Worm (Caenorhabditis elegans) whole organism, L4 larva: ENCODE data around the gene R10D12.1.
A peak's percentile ranks its signal among the peaks of the same experiment; 100 is the strongest.

Experiments used
- F37D6.2 ChIP-seq: sonication (generic microtip); optimal IDR thresholded peaks from 2 replicates; lab custom pipeline; 2016; ENCODE audit warnings: mild to moderate bottlenecking, missing genetic modification characterization, missing compliant biosample characterization
- T20F7.1 ChIP-seq: fragments of 200-800 bp; sonication (Bioruptor generic); optimal IDR thresholded peaks from 2 replicates; lab custom pipeline; 2018; ENCODE audit warnings: mild to moderate bottlenecking, missing genetic modification characterization, missing compliant biosample characterization
- Y48G9A.11 ChIP-seq: fragments of 200-800 bp; sonication (Bioruptor generic); IDR thresholded peaks from 2 replicates; pipeline ENCODE4 v1.3.6; 2022; ENCODE audit warnings: missing genetic modification reagents, missing genetic modification characterization, missing compliant biosample characterization
- ceh-20 ChIP-seq: fragments of 200-800 bp; sonication (Bioruptor generic); IDR thresholded peaks from 2 replicates; pipeline ENCODE4 v1.3.6; 2022; ENCODE audit warnings: missing genetic modification reagents, missing genetic modification characterization, missing compliant biosample characterization
- ceh-32 ChIP-seq: sonication (generic microtip); optimal IDR thresholded peaks from 2 replicates; lab custom pipeline; 2016; ENCODE audit warnings: mild to moderate bottlenecking, missing genetic modification characterization, missing compliant biosample characterization; ENCODE audit not compliant: poor library complexity
- ceh-44 ChIP-seq: fragments of 200-800 bp; sonication (Bioruptor generic); IDR thresholded peaks from 2 replicates; pipeline ENCODE4 v1.3.6; 2022; ENCODE audit warnings: missing genetic modification reagents, missing genetic modification characterization, missing compliant biosample characterization
- ces-1 ChIP-seq: fragments of 150-350 bp; sonication (generic microtip); optimal IDR thresholded peaks from 4 replicates; lab custom pipeline; 2014; ENCODE audit warnings: missing biosample characterization, missing genetic modification reagents, missing genetic modification characterization
- daf-12 ChIP-seq: fragments of 150-350 bp; optimal IDR thresholded peaks from 2 replicates; lab custom pipeline; 2014; ENCODE audit warnings: missing biosample characterization, missing genetic modification reagents, missing genetic modification characterization
- dpl-1 ChIP-seq: fragments of 150-350 bp; optimal IDR thresholded peaks from 2 replicates; lab custom pipeline; 2014; ENCODE audit warnings: missing biosample characterization, missing genetic modification reagents, missing genetic modification characterization
- egl-43 ChIP-seq: fragments of 200-800 bp; sonication (Bioruptor generic); IDR thresholded peaks from 2 replicates; pipeline ENCODE4 v1.3.6; 2022; ENCODE audit warnings: missing genetic modification reagents, missing genetic modification characterization, missing compliant biosample characterization
- hif-1 ChIP-seq, 2 experiments: sonication (generic microtip); optimal IDR thresholded peaks; 2 replicates each; lab custom pipeline; 2016 to 2017; ENCODE audit warnings: missing compliant biosample characterization in 2 of 2, missing genetic modification characterization in 2 of 2, missing genetic modification reagents in 2 of 2, missing genotype in 2 of 2, mild to moderate bottlenecking in 1 of 2
- hlh-30 ChIP-seq: sonication (generic microtip); optimal IDR thresholded peaks from 2 replicates; lab custom pipeline; 2017; ENCODE audit warnings: antibody characterized with exemption, mild to moderate bottlenecking, missing genetic modification characterization, missing compliant biosample characterization; ENCODE audit not compliant: insufficient read depth
- hmg-1.1 ChIP-seq: fragments of 200-800 bp; sonication (Bioruptor generic); IDR thresholded peaks from 2 replicates; pipeline ENCODE4 v1.3.6; 2022; ENCODE audit warnings: missing genetic modification reagents, missing genetic modification characterization, missing compliant biosample characterization
- lim-7 ChIP-seq: fragments of 200-800 bp; sonication (Bioruptor generic); IDR thresholded peaks from 2 replicates; pipeline ENCODE4 v1.3.6; 2022; ENCODE audit warnings: missing genetic modification characterization, missing compliant biosample characterization
- lin-29 ChIP-seq: fragments of 200-800 bp; sonication (Bioruptor generic); IDR thresholded peaks from 2 replicates; pipeline ENCODE4 v1.3.6; 2022; ENCODE audit warnings: missing genetic modification reagents, missing genetic modification characterization, missing compliant biosample characterization
- lin-38 ChIP-seq: fragments of 200-800 bp; sonication (Bioruptor generic); IDR thresholded peaks from 2 replicates; pipeline ENCODE4 v1.3.6; 2022; ENCODE audit warnings: missing genetic modification reagents, missing genetic modification characterization, missing compliant biosample characterization
- lin-39 ChIP-seq: fragments of 150-350 bp; optimal IDR thresholded peaks from 2 replicates; lab custom pipeline; 2014; ENCODE audit warnings: missing biosample characterization, missing genetic modification reagents, missing genetic modification characterization
- lir-3 ChIP-seq: sonication (generic microtip); optimal IDR thresholded peaks from 2 replicates; lab custom pipeline; 2016; ENCODE audit warnings: mild to moderate bottlenecking, missing genetic modification characterization, missing compliant biosample characterization
- mdl-1 ChIP-seq, 2 experiments: fragments of 150-350 bp in 1 of 2; sonication (generic microtip) in 1 of 2; optimal IDR thresholded peaks; 2 replicates each; lab custom pipeline; 2014 to 2017; ENCODE audit warnings: missing biosample characterization in 2 of 2, missing genetic modification characterization in 2 of 2
- mxl-2 ChIP-seq: fragments of 200-800 bp; sonication (Bioruptor generic); conservative IDR thresholded peaks from 2 replicates; pipeline ENCODE4 v1.3.6; 2022; ENCODE audit warnings: missing genetic modification reagents, missing genetic modification characterization, missing compliant biosample characterization
- nhr-25 ChIP-seq: sonication (generic microtip); optimal IDR thresholded peaks from 2 replicates; lab custom pipeline; 2017; ENCODE audit warnings: missing genetic modification characterization, mild to moderate bottlenecking, missing compliant biosample characterization, antibody characterized with exemption, moderate library complexity, borderline replicate concordance; ENCODE audit not compliant: insufficient read depth
- nhr-28 ChIP-seq: fragments of 150-350 bp; optimal IDR thresholded peaks from 2 replicates; lab custom pipeline; 2014; ENCODE audit warnings: missing biosample characterization, missing genetic modification characterization
- nhr-48 ChIP-seq: sonication (generic microtip); optimal IDR thresholded peaks from 2 replicates; lab custom pipeline; 2016; ENCODE audit warnings: mild to moderate bottlenecking, missing genetic modification characterization, missing compliant biosample characterization
- nhr-6 ChIP-seq: fragments of 150-350 bp; optimal IDR thresholded peaks from 2 replicates; lab custom pipeline; 2014; ENCODE audit warnings: missing biosample characterization, missing genetic modification characterization
- nhr-76 ChIP-seq: fragments of 150-350 bp; optimal IDR thresholded peaks from 2 replicates; lab custom pipeline; 2014; ENCODE audit warnings: missing biosample characterization, missing genetic modification characterization
- nhr-77 ChIP-seq: fragments of 150-350 bp; optimal IDR thresholded peaks from 2 replicates; lab custom pipeline; 2014; ENCODE audit warnings: missing biosample characterization, missing genetic modification characterization
- php-3 ChIP-seq: fragments of 200-800 bp; sonication (Bioruptor generic); IDR thresholded peaks from 2 replicates; pipeline ENCODE4 v1.3.6; 2022; ENCODE audit warnings: missing genetic modification reagents, missing genetic modification characterization, missing compliant biosample characterization
- pqm-1 ChIP-seq: sonication (generic microtip); optimal IDR thresholded peaks from 2 replicates; lab custom pipeline; 2017; ENCODE audit warnings: missing biosample characterization, missing genetic modification characterization
- snpc-4 ChIP-seq: fragments of 150-350 bp; optimal IDR thresholded peaks from 2 replicates; lab custom pipeline; 2014; ENCODE audit warnings: missing biosample characterization, missing genetic modification characterization
- tra-1 ChIP-seq: fragments of 200-800 bp; sonication (Bioruptor generic); IDR thresholded peaks from 2 replicates; pipeline ENCODE4 v1.3.6; 2022; ENCODE audit warnings: missing genetic modification reagents, missing genetic modification characterization, missing compliant biosample characterization
- unc-62 ChIP-seq, 3 experiments: fragments of 150-350 bp in 1 of 3; sonication (generic microtip); optimal IDR thresholded peaks in 2 of 3; peaks in 1 of 3; 1 replicate in 1 of 3; 2 replicates in 2 of 3; lab custom pipeline; 2014 to 2017; ENCODE audit warnings: missing biosample characterization in 3 of 3, missing genetic modification characterization in 3 of 3, missing genetic modification reagents in 3 of 3, missing genotype in 1 of 3
- vab-7 ChIP-seq: fragments of 200-800 bp; sonication (Bioruptor generic); IDR thresholded peaks from 2 replicates; pipeline ENCODE4 v1.3.6; 2022; ENCODE audit warnings: missing genetic modification reagents, missing genetic modification characterization, missing compliant biosample characterization
- zip-2 ChIP-seq: fragments of 150-350 bp; optimal IDR thresholded peaks from 2 replicates; lab custom pipeline; 2014; ENCODE audit warnings: missing biosample characterization, missing genetic modification characterization
- ztf-7 ChIP-seq: fragments of 150-350 bp; optimal IDR thresholded peaks from 2 replicates; lab custom pipeline; 2014; ENCODE audit warnings: missing biosample characterization, missing genetic modification characterization

The R10D12.1 gene

ce11 chrV:13949752-13950151, 15.3 kb upstream of the R10D12.1 start, which contains the start of gene R10D12.7:
Gene R10D12.7 (plus strand): TSS chrV:13950052.
- no peak for TF ChIP-seq mdl-1 (tag; optimal IDR thresholded peaks at IDR 0.05; lab: Kevin White, UChicago)
- TF ChIP-seq php-3, result no peak
- TF ChIP-seq nhr-77 (tag; lab: Kevin White, UChicago), result no peak
- TF ChIP-seq nhr-6 (tag; lab: Kevin White, UChicago), result no peak
- TF ChIP-seq hmg-1.1 (GFP tag; lab: Robert Waterston, UW), result no peak
- TF ChIP-seq F37D6.2 (tag; lab: Kevin White, UChicago), result no peak
- TF ChIP-seq lim-7 (GFP tag; lab: Robert Waterston, UW), result no peak
- no peak for TF ChIP-seq daf-12 (tag; lab: Kevin White, UChicago)
- TF ChIP-seq lin-39 (tag; lab: Kevin White, UChicago), result no peak
- TF ChIP-seq hif-1 (tag; optimal IDR thresholded peaks at IDR 0.05; lab: Kevin White, UChicago), result no peak
- TF ChIP-seq unc-62 (GFP tag; optimal IDR thresholded peaks at IDR 0.05 in 1 of 2; lab: Kevin White, UChicago), result no peak
- TF ChIP-seq unc-62 (tag; optimal IDR thresholded peaks at IDR 0.05; lab: Kevin White, UChicago), result no peak
- no peak for TF ChIP-seq mxl-2 (GFP tag; lab: Robert Waterston, UW)
- no peak for TF ChIP-seq zip-2 (tag; lab: Kevin White, UChicago)
- TF ChIP-seq nhr-48, result no peak
- TF ChIP-seq hlh-30 (tag; lab: Kevin White, UChicago), result no peak

- TF ChIP-seq egl-43 (GFP tag; lab: Robert Waterston, UW), result no peak
- no peak for TF ChIP-seq php-3
- no peak for TF ChIP-seq ceh-44 (GFP tag; lab: Robert Waterston, UW)
- no peak for TF ChIP-seq ztf-7 (tag; lab: Kevin White, UChicago)
- no peak for TF ChIP-seq mxl-2 (GFP tag; lab: Robert Waterston, UW)
- TF ChIP-seq pqm-1, result peak; percentile 3
- TF ChIP-seq daf-12 (tag; lab: Kevin White, UChicago), result no peak
- TF ChIP-seq lim-7 (GFP tag; lab: Robert Waterston, UW), result no peak
- no peak for TF ChIP-seq ces-1 (GFP tag; lab: Kevin White, UChicago)
- TF ChIP-seq nhr-28 (tag; lab: Kevin White, UChicago), result peak; percentile 52
- no peak for TF ChIP-seq dpl-1
- no peak for TF ChIP-seq ceh-20 (GFP tag; lab: Robert Waterston, UW)
- TF ChIP-seq F37D6.2 (tag; lab: Kevin White, UChicago), result no peak
- TF ChIP-seq unc-62 (GFP tag; optimal IDR thresholded peaks at IDR 0.05 in 1 of 2; lab: Kevin White, UChicago), result no peak
- TF ChIP-seq unc-62 (tag; optimal IDR thresholded peaks at IDR 0.05; lab: Kevin White, UChicago), result no peak
These were observed 14.6 kb upstream of the R10D12.1 start, which contains the start of gene R10D12.6 for ce11 chrV:13949010-13949409. Gene R10D12.6 (plus strand): TSS chrV:13949310.

ce11 chrV:13946385-13947019, 12.1 kb upstream of the R10D12.1 start, which contains the start of the genes srx-10 and clec-226:
Gene srx-10 (minus strand): TSS chrV:13946485.
Gene clec-226 (plus strand): TSS chrV:13946969.
- TF ChIP-seq lin-29 (GFP tag; lab: Robert Waterston, UW) (no peak), lir-3 (tag; lab: Kevin White, UChicago) (no peak), tra-1 (GFP tag; lab: Robert Waterston, UW) (no peak), Y48G9A.11 (GFP tag; lab: Robert Waterston, UW) (no peak), vab-7 (GFP tag; lab: Robert Waterston, UW) (no peak), nhr-76 (no peak), nhr-25 (tag; lab: Kevin White, UChicago) (no peak), F37D6.2 (tag; lab: Kevin White, UChicago) (no peak), nhr-28 (tag; lab: Kevin White, UChicago) (no peak), ceh-32 (tag; lab: Kevin White, UChicago) (no peak), T20F7.1 (GFP tag; lab: Kevin White, UChicago) (no peak), lin-38 (GFP tag; lab: Robert Waterston, UW) (no peak), snpc-4 (tag; lab: Kevin White, UChicago) (no peak)
- TF ChIP-seq, all 104 proteins: peak for 0
